Fruit fly (Drosophila melanogaster) whole organism: ENCODE results near the gene CSN1a.

Experiments used
- CG8478 ChIP-seq: fragments of >200 bp; optimal IDR thresholded peaks from 2 replicates; lab custom pipeline; 2018; ENCODE audit warnings: inconsistent platforms
- EcR ChIP-seq, 2 experiments: fragments of >200 bp; optimal IDR thresholded peaks; 2 replicates each; lab custom pipeline; 2017; ENCODE audit warnings: missing biosample characterization in 2 of 2, missing genetic modification characterization in 2 of 2, missing genetic modification reagents in 2 of 2
- usp ChIP-seq: fragments of >200 bp; optimal IDR thresholded peaks from 2 replicates; lab custom pipeline; 2017; ENCODE audit warnings: missing biosample characterization, missing genetic modification characterization, mixed read lengths

- TF ChIP-seq CG8478 (lab: Kevin White, UChicago), result no peak
- TF ChIP-seq EcR (GFP tag; optimal IDR thresholded peaks at IDR 0.05; lab: Kevin White, UChicago), result no peak
- no peak for TF ChIP-seq usp
Observed at dm6 chr2L:14746068-14746467, 16.5 kb upstream of the CSN1a start.
